Fruit fly (Drosophila melanogaster) whole organism, embryonic: ENCODE data around the gene Ccz1.

Experiments used
- Atf-2 ChIP-seq: fragments of 200-800 bp; sonication (Bioruptor generic); optimal IDR thresholded peaks from 2 replicates; lab custom pipeline; 2016; ENCODE audit warnings: missing biosample characterization, missing genetic modification characterization
- Bdp1 ChIP-seq: fragments of 200-800 bp; sonication (Bioruptor generic); optimal IDR thresholded peaks from 3 replicates; lab custom pipeline; 2016; ENCODE audit warnings: missing biosample characterization, missing genetic modification characterization
- Bteb2 ChIP-seq: fragments of 200-800 bp; sonication (Bioruptor generic); optimal IDR thresholded peaks from 2 replicates; lab custom pipeline; 2016; ENCODE audit warnings: missing biosample characterization, missing genetic modification characterization
- C15 ChIP-seq: fragments of 200-800 bp; sonication (Bioruptor generic); IDR thresholded peaks from 3 replicates; pipeline ENCODE4 v1.3.6; 2022; ENCODE audit warnings: missing biosample characterization, missing genetic modification characterization
- CG10321 ChIP-seq: fragments of 200-800 bp; sonication (Bioruptor generic); IDR thresholded peaks from 2 replicates; pipeline ENCODE4 v1.3.6; 2022; ENCODE audit warnings: missing biosample characterization, missing genetic modification characterization
- CG1233 ChIP-seq: fragments of 200-800 bp; sonication (Bioruptor generic); optimal IDR thresholded peaks from 4 replicates; lab custom pipeline; 2018; ENCODE audit warnings: missing biosample characterization, mild to moderate bottlenecking, missing genetic modification characterization
- CG12659 ChIP-seq: fragments of 200-800 bp; sonication (Bioruptor generic); optimal IDR thresholded peaks from 3 replicates; lab custom pipeline; 2017; ENCODE audit warnings: mild to moderate bottlenecking, missing biosample characterization, missing genetic modification reagents, missing genetic modification characterization
- CG13624 ChIP-seq: fragments of 200-800 bp; sonication (Bioruptor generic); optimal IDR thresholded peaks from 2 replicates; lab custom pipeline; 2016; ENCODE audit warnings: missing biosample characterization, missing genetic modification characterization
- CG3163 ChIP-seq: fragments of 200-800 bp; sonication (Bioruptor generic); optimal IDR thresholded peaks from 3 replicates; lab custom pipeline; 2016; ENCODE audit warnings: missing biosample characterization, missing genetic modification characterization
- CG3281 ChIP-seq: fragments of 200-800 bp; sonication (Bioruptor generic); optimal IDR thresholded peaks from 3 replicates; lab custom pipeline; 2017; ENCODE audit warnings: missing biosample characterization, mild to moderate bottlenecking, missing genetic modification characterization
- CG4328 ChIP-seq: fragments of 200-800 bp; sonication (Bioruptor generic); optimal IDR thresholded peaks from 3 replicates; lab custom pipeline; 2017; ENCODE audit warnings: missing biosample characterization, missing genetic modification reagents, missing genetic modification characterization
- CG7556 ChIP-seq: fragments of 200-800 bp; sonication (Bioruptor generic); optimal IDR thresholded peaks from 2 replicates; lab custom pipeline; 2017; ENCODE audit warnings: missing biosample characterization, mild to moderate bottlenecking, missing genetic modification characterization
- CkIIα-i1 ChIP-seq: fragments of 200-800 bp; sonication (Bioruptor generic); IDR thresholded peaks from 2 replicates; pipeline ENCODE4 v1.3.6; 2022; ENCODE audit warnings: missing biosample characterization, missing genetic modification characterization
- D19B ChIP-seq: fragments of 200-800 bp; sonication (Bioruptor generic); optimal IDR thresholded peaks from 2 replicates; lab custom pipeline; 2017; ENCODE audit warnings: missing biosample characterization, mild to moderate bottlenecking, missing genetic modification characterization
- Dad ChIP-seq: fragments of 200-800 bp; sonication (Bioruptor generic); optimal IDR thresholded peaks from 3 replicates; lab custom pipeline; 2016; ENCODE audit warnings: missing biosample characterization, missing genetic modification characterization
- Dp ChIP-seq: fragments of 200-800 bp; sonication (Bioruptor generic); optimal IDR thresholded peaks from 2 replicates; lab custom pipeline; 2018; ENCODE audit warnings: missing biosample characterization, mild to moderate bottlenecking, missing genetic modification characterization, moderate library complexity
- Elba2 ChIP-seq: fragments of 200-800 bp; sonication (Bioruptor generic); optimal IDR thresholded peaks from 3 replicates; lab custom pipeline; 2016; ENCODE audit warnings: missing biosample characterization, missing genetic modification characterization
- Fer1 ChIP-seq: fragments of 200-800 bp; sonication (Bioruptor generic); optimal IDR thresholded peaks from 2 replicates; lab custom pipeline; 2017; ENCODE audit warnings: missing biosample characterization, mild to moderate bottlenecking, missing genetic modification characterization
- Fer2 ChIP-seq: fragments of 200-800 bp; sonication (Bioruptor generic); optimal IDR thresholded peaks from 2 replicates; lab custom pipeline; 2018; ENCODE audit warnings: missing biosample characterization, mild to moderate bottlenecking, missing genetic modification characterization, moderate library complexity
- Gug ChIP-seq: fragments of 200-800 bp; sonication (Bioruptor generic); IDR thresholded peaks from 4 replicates; pipeline ENCODE4 v1.3.6; 2022; ENCODE audit warnings: missing biosample characterization, missing genetic modification characterization
- HmgZ ChIP-seq: fragments of 200-800 bp; sonication (Bioruptor generic); optimal IDR thresholded peaks from 2 replicates; lab custom pipeline; 2018; ENCODE audit warnings: missing biosample characterization, mild to moderate bottlenecking, missing genetic modification characterization
- Hr78 ChIP-seq, 2 experiments: fragments of 200-800 bp in 1 of 2; fragments of >200 bp in 1 of 2; sonication (Bioruptor generic) in 1 of 2; optimal IDR thresholded peaks; 2 replicates each; lab custom pipeline; 2017 to 2019; ENCODE audit warnings: missing biosample characterization in 2 of 2, missing genetic modification characterization in 2 of 2, mild to moderate bottlenecking in 1 of 2, moderate library complexity in 1 of 2
- Mad ChIP-seq: fragments of 200-800 bp; sonication (Bioruptor generic); optimal IDR thresholded peaks from 2 replicates; lab custom pipeline; 2016; ENCODE audit warnings: missing biosample characterization, missing genetic modification characterization
- NFAT ChIP-seq: fragments of 200-800 bp; sonication (Bioruptor generic); IDR thresholded peaks from 2 replicates; pipeline ENCODE4 v1.3.6; 2022; ENCODE audit warnings: missing biosample characterization, missing genetic modification characterization
- Opbp ChIP-seq: fragments of 200-800 bp; sonication (Bioruptor generic); IDR thresholded peaks from 3 replicates; pipeline ENCODE4 v1.3.6; 2022; ENCODE audit warnings: missing biosample characterization, missing genetic modification characterization; ENCODE audit not compliant: partially characterized antibody
- Pdp1 ChIP-seq, 2 experiments: fragments of 200-800 bp; sonication (Bioruptor generic); optimal IDR thresholded peaks; 3 replicates each; lab custom pipeline; 2016; ENCODE audit warnings: missing biosample characterization in 2 of 2, missing genetic modification characterization in 2 of 2, mild to moderate bottlenecking in 1 of 2, moderate library complexity in 1 of 2
- Ravus ChIP-seq: fragments of 200-800 bp; sonication (Bioruptor generic); IDR thresholded peaks from 2 replicates; pipeline ENCODE4 v1.3.6; 2022; ENCODE audit warnings: missing biosample characterization, missing genetic modification characterization
- TFAM ChIP-seq: fragments of 200-800 bp; sonication (Bioruptor generic); optimal IDR thresholded peaks from 2 replicates; lab custom pipeline; 2017; ENCODE audit warnings: missing biosample characterization, missing genetic modification characterization, inconsistent platforms
- Xbp1 ChIP-seq: fragments of 200-800 bp; sonication (Bioruptor generic); optimal IDR thresholded peaks from 3 replicates; lab custom pipeline; 2016; ENCODE audit warnings: missing biosample characterization, mild to moderate bottlenecking, missing genetic modification characterization
- bowl ChIP-seq: fragments of 200-800 bp; sonication (Bioruptor generic); IDR thresholded peaks from 2 replicates; pipeline ENCODE4 v1.3.6; 2022; ENCODE audit warnings: missing biosample characterization, missing genetic modification characterization
- ci ChIP-seq: fragments of 200-800 bp; sonication (Bioruptor generic); IDR thresholded peaks from 3 replicates; pipeline ENCODE4 v1.3.6; 2022; ENCODE audit warnings: missing biosample characterization, missing genetic modification characterization
- crc ChIP-seq: fragments of 200-800 bp; sonication (Bioruptor generic); optimal IDR thresholded peaks from 2 replicates; lab custom pipeline; 2016; ENCODE audit warnings: missing biosample characterization, missing genetic modification characterization
- dan ChIP-seq: fragments of 200-800 bp; sonication (Bioruptor generic); IDR thresholded peaks from 2 replicates; pipeline ENCODE4 v1.3.6; 2022; ENCODE audit warnings: missing biosample characterization, missing genetic modification characterization
- disco-r ChIP-seq: fragments of 200-800 bp; sonication (Bioruptor generic); optimal IDR thresholded peaks from 2 replicates; lab custom pipeline; 2016; ENCODE audit warnings: missing biosample characterization, missing genetic modification characterization
- dmrt11E ChIP-seq: fragments of 200-800 bp; sonication (Bioruptor generic); optimal IDR thresholded peaks from 3 replicates; lab custom pipeline; 2018; ENCODE audit warnings: missing biosample characterization, mild to moderate bottlenecking, missing genetic modification characterization, moderate library complexity
- dpn ChIP-seq, 2 experiments: fragments of 200-800 bp; sonication (Bioruptor generic); optimal IDR thresholded peaks; 3 replicates each; lab custom pipeline; 2016; ENCODE audit warnings: missing biosample characterization in 2 of 2, missing genetic modification characterization in 2 of 2
- esg ChIP-seq: fragments of 200-800 bp; sonication (Bioruptor generic); conservative IDR thresholded peaks from 2 replicates; pipeline ENCODE4 v1.3.6; 2022; ENCODE audit warnings: missing biosample characterization, missing genetic modification characterization
- fd102C ChIP-seq: fragments of 200-800 bp; sonication (Bioruptor generic); optimal IDR thresholded peaks from 2 replicates; lab custom pipeline; 2018; ENCODE audit warnings: missing biosample characterization, mild to moderate bottlenecking, missing genetic modification characterization, moderate library complexity
- fu2 ChIP-seq: fragments of 200-800 bp; sonication (Bioruptor generic); optimal IDR thresholded peaks from 2 replicates; lab custom pipeline; 2016; ENCODE audit warnings: missing biosample characterization, missing genetic modification characterization
- gcm2 ChIP-seq: fragments of 200-800 bp; sonication (Bioruptor generic); optimal IDR thresholded peaks from 2 replicates; lab custom pipeline; 2016; ENCODE audit warnings: missing biosample characterization, missing genetic modification characterization
- gsb ChIP-seq: fragments of 200-800 bp; sonication (Bioruptor generic); IDR thresholded peaks from 2 replicates; pipeline ENCODE4 v1.3.6; 2022; ENCODE audit warnings: missing biosample characterization, missing genetic modification characterization
- hth ChIP-seq: fragments of >200 bp; optimal IDR thresholded peaks from 2 replicates; lab custom pipeline; 2017; ENCODE audit warnings: inconsistent platforms
- kah ChIP-seq: fragments of 200-800 bp; sonication (Bioruptor generic); optimal IDR thresholded peaks from 2 replicates; lab custom pipeline; 2018; ENCODE audit warnings: missing biosample characterization, mild to moderate bottlenecking, missing genetic modification characterization
- maf-S ChIP-seq: fragments of 200-800 bp; sonication (Bioruptor generic); optimal IDR thresholded peaks from 2 replicates; lab custom pipeline; 2016; ENCODE audit warnings: missing biosample characterization, missing genetic modification characterization
- nmo ChIP-seq: fragments of 200-800 bp; sonication (Bioruptor generic); optimal IDR thresholded peaks from 2 replicates; lab custom pipeline; 2018; ENCODE audit warnings: missing biosample characterization, mild to moderate bottlenecking, missing genetic modification characterization, moderate library complexity
- pb ChIP-seq: fragments of 200-800 bp; sonication (Bioruptor generic); optimal IDR thresholded peaks from 3 replicates; lab custom pipeline; 2016; ENCODE audit warnings: missing biosample characterization, missing genetic modification characterization
- pros ChIP-seq: fragments of 200-800 bp; sonication (Bioruptor generic); optimal IDR thresholded peaks from 3 replicates; lab custom pipeline; 2019; ENCODE audit warnings: missing biosample characterization, mild to moderate bottlenecking, missing genetic modification characterization, moderate library complexity
- pzg ChIP-seq: fragments of 200-800 bp; sonication (Bioruptor generic); optimal IDR thresholded peaks from 3 replicates; lab custom pipeline; 2018; ENCODE audit warnings: missing biosample characterization, mild to moderate bottlenecking, missing genetic modification characterization, moderate library complexity
- toy ChIP-seq: fragments of 200-800 bp; sonication (Bioruptor generic); IDR thresholded peaks from 2 replicates; pipeline ENCODE4 v1.3.6; 2022; ENCODE audit warnings: missing biosample characterization, missing genetic modification characterization
- unpg ChIP-seq: fragments of 200-800 bp; sonication (Bioruptor generic); optimal IDR thresholded peaks from 3 replicates; lab custom pipeline; 2018; ENCODE audit warnings: missing biosample characterization, mild to moderate bottlenecking, missing genetic modification characterization, moderate library complexity
- vfl ChIP-seq: fragments of 200-800 bp; sonication (Bioruptor generic); optimal IDR thresholded peaks from 2 replicates; lab custom pipeline; 2016; ENCODE audit warnings: missing biosample characterization, missing genetic modification characterization
- wor ChIP-seq: fragments of 200-800 bp; sonication (Bioruptor generic); IDR thresholded peaks from 2 replicates; pipeline ENCODE4 v1.3.6; 2022; ENCODE audit warnings: missing biosample characterization, missing genetic modification characterization

The Ccz1 gene

dm6 chr3L:3892154-3892624 lies 6.8 kb downstream of the Ccz1 start, which contains the start of gene Fie (continued):
- TF ChIP-seq nmo (GFP tag; lab: Kevin White, UChicago) (peak; percentile 79), CG10321 (GFP tag; lab: Robert Waterston, UW) (no peak), CG3281 (GFP tag; lab: Kevin White, UChicago) (peak; percentile 78), NFAT (GFP tag; lab: Robert Waterston, UW) (no peak), maf-S (GFP tag; lab: Kevin White, UChicago) (peak; percentile 18), Xbp1 (GFP tag; lab: Kevin White, UChicago) (peak; percentile 67), Hr78 (GFP tag; optimal IDR thresholded peaks at IDR 0.05; lab: Kevin White, UChicago) (no peak), Pdp1 (GFP tag; optimal IDR thresholded peaks at IDR 0.05; lab: Kevin White, UChicago) (peak; percentile 33 to 38), CG4328 (GFP tag; lab: Kevin White, UChicago) (no peak), Bteb2 (GFP tag; lab: Kevin White, UChicago) (peak; percentile 8), HmgZ (peak; percentile 43), dan (no peak), Ravus (GFP tag; lab: Robert Waterston, UW) (no peak), Mad (peak; percentile 17), pb (GFP tag; lab: Kevin White, UChicago) (no peak), fd102C (no peak), wor (GFP tag; lab: Robert Waterston, UW) (0 out of 2 replicates have a peak, but pooled peaks have one; percentile 29), Elba2 (GFP tag; lab: Kevin White, UChicago) (no peak), Opbp (GFP tag; lab: Robert Waterston, UW) (no peak), bowl (GFP tag; lab: Robert Waterston, UW) (no peak), D19B (GFP tag; lab: Kevin White, UChicago) (peak; percentile 42), TFAM (no peak), CG1233 (GFP tag; lab: Kevin White, UChicago) (peak; percentile 61), gcm2 (GFP tag; lab: Kevin White, UChicago) (no peak), CG3163 (no peak), unpg (GFP tag; lab: Kevin White, UChicago) (peak; percentile 46), Dp (no peak), dpn (GFP tag; optimal IDR thresholded peaks at IDR 0.05; lab: Kevin White, UChicago) (peak; percentile 31 to 50), Gug (GFP tag; lab: Robert Waterston, UW) (no peak), CG7556 (GFP tag; lab: Kevin White, UChicago) (peak; percentile 87), esg (GFP tag; lab: Robert Waterston, UW) (no peak), toy (GFP tag; lab: Robert Waterston, UW) (no peak), dmrt11E (tag; lab: Kevin White, UChicago) (no peak), vfl (GFP tag; lab: Kevin White, UChicago) (peak; percentile 25), Dad (GFP tag; lab: Kevin White, UChicago) (no peak), Fer2 (no peak), C15 (GFP tag; lab: Robert Waterston, UW) (no peak), crc (no peak), disco-r (GFP tag; lab: Kevin White, UChicago) (no peak), CG13624 (GFP tag; lab: Kevin White, UChicago) (peak; percentile 55), CG12659 (GFP tag; lab: Kevin White, UChicago) (peak; percentile 78), hth (lab: Kevin White, UChicago) (no peak), Bdp1 (GFP tag; lab: Kevin White, UChicago) (peak; percentile 46), Fer1 (GFP tag; lab: Kevin White, UChicago) (peak; percentile 87), pzg (GFP tag; lab: Kevin White, UChicago) (no peak), gsb (GFP tag; lab: Robert Waterston, UW) (no peak), pros (GFP tag; lab: Kevin White, UChicago) (no peak), CkIIα-i1 (GFP tag; lab: Robert Waterston, UW) (no peak), Atf-2 (no peak), fu2 (GFP tag; lab: Kevin White, UChicago) (no peak), kah (GFP tag; lab: Kevin White, UChicago) (no peak), ci (GFP tag; lab: Robert Waterston, UW) (0 out of 3 replicates have a peak, but pooled peaks have one; percentile 33)
